Worm (Caenorhabditis elegans) whole organism, late embryonic: ENCODE data around the gene F10C2.7.

Experiments
- F13H6.1 ChIP-seq: sonication (generic microtip); optimal IDR thresholded peaks from 2 replicates; lab custom pipeline; 2016; ENCODE audit warnings: missing genetic modification characterization, missing compliant biosample characterization
- ahr-1 ChIP-seq: sonication (generic microtip); optimal IDR thresholded peaks from 2 replicates; lab custom pipeline; 2016; ENCODE audit warnings: missing genetic modification characterization, missing compliant biosample characterization
- ceh-22 ChIP-seq: sonication (generic microtip); optimal IDR thresholded peaks from 2 replicates; lab custom pipeline; 2017; ENCODE audit warnings: missing biosample characterization, missing genetic modification characterization
- ceh-30 ChIP-seq: fragments of 150-350 bp; optimal IDR thresholded peaks from 2 replicates; lab custom pipeline; 2014; ENCODE audit warnings: missing biosample characterization, missing genetic modification characterization
- dmd-4 ChIP-seq: sonication (generic microtip); optimal IDR thresholded peaks from 2 replicates; lab custom pipeline; 2016; ENCODE audit warnings: borderline replicate concordance, missing genetic modification characterization, missing compliant biosample characterization
- elt-2 ChIP-seq: sonication (generic microtip); optimal IDR thresholded peaks from 2 replicates; lab custom pipeline; 2016; ENCODE audit warnings: missing genetic modification reagents, missing genetic modification characterization, missing compliant biosample characterization
- fax-1 ChIP-seq: sonication (generic microtip); optimal IDR thresholded peaks from 2 replicates; lab custom pipeline; 2016; ENCODE audit warnings: missing genotype, missing genetic modification characterization, missing compliant biosample characterization
- hlh-30 ChIP-seq: sonication (generic microtip); optimal IDR thresholded peaks from 2 replicates; lab custom pipeline; 2017; ENCODE audit warnings: antibody characterized with exemption, missing genetic modification characterization, missing compliant biosample characterization; ENCODE audit not compliant: insufficient read depth
- nhr-11 ChIP-seq: fragments of 150-350 bp; optimal IDR thresholded peaks from 2 replicates; lab custom pipeline; 2014; ENCODE audit warnings: missing biosample characterization, missing genetic modification characterization
- pag-3 ChIP-seq: sonication (generic microtip); optimal IDR thresholded peaks from 2 replicates; lab custom pipeline; 2016; ENCODE audit warnings: missing compliant biosample characterization, missing genetic modification characterization, borderline replicate concordance
- unc-3 ChIP-seq, 2 experiments: fragments of 200-800 bp in 1 of 2; sonication (Bioruptor generic) in 1 of 2; sonication (generic microtip) in 1 of 2; conservative IDR thresholded peaks in 1 of 2; optimal IDR thresholded peaks in 1 of 2; 2 replicates each; pipeline versions ENCODE4 v1.3.6 to Lab custom; 2016 to 2022; ENCODE audit warnings: missing compliant biosample characterization in 2 of 2, missing genetic modification characterization in 2 of 2, missing genetic modification reagents in 1 of 2
- unc-86 ChIP-seq: sonication (generic microtip); optimal IDR thresholded peaks from 2 replicates; lab custom pipeline; 2016; ENCODE audit warnings: missing genetic modification characterization, missing compliant biosample characterization

DNA sequence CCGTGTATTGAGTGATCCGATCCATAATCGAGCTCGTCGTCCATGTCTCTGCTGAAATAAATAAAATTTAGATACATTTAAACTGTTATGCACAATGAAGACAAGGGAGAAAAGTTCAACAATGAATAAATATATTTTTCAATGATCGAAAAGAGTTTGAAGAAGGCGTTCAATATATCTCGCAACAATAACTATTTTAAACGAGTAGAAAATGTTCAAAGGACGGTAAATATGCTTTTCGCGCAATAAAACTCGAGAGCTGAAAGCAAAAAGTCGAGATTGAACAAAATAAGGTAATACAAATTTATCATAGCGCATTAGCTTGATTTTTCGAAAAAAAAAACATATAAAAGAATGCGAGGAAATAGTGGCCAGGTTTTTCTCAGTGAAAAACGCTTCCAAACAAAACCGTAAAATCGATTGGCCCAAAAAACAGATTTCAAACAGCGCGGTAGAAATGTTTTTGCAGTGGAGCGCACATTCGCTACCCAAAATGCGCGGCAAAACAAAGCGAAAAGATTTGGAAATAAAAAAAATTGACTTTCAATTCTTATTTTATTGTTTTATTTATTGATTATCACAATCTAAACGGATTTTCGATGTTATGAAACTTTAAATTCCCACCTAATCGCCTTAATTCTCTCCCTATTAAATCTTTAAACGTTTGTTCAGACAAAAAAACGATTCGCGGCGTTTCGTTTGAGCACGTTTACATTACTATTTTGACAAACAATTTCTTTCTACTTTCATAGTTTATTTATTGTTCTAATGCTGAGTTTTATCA, 12.7 kb upstream of the F10C2.7 start, which contains the start of the genes kup-1 and F10C2.4:
- no peak for TF ChIP-seq nhr-11 (tag; lab: Kevin White, UChicago)
- no peak for TF ChIP-seq ahr-1 (tag; lab: Kevin White, UChicago)
- TF ChIP-seq F13H6.1 (tag; lab: Kevin White, UChicago): no peak
- no peak for TF ChIP-seq dmd-4 (tag; lab: Kevin White, UChicago)
- TF ChIP-seq ceh-22 (tag; lab: Kevin White, UChicago): no peak
- no peak for TF ChIP-seq pag-3 (tag; lab: Kevin White, UChicago)
- TF ChIP-seq fax-1 (tag; lab: Kevin White, UChicago): no peak
- TF ChIP-seq hlh-30 (tag; lab: Kevin White, UChicago): no peak
- TF ChIP-seq ceh-30 (tag; lab: Kevin White, UChicago): no peak
- no peak for TF ChIP-seq unc-86 (tag; lab: Kevin White, UChicago)
- TF ChIP-seq elt-2 (tag; lab: Kevin White, UChicago): no peak
- no peak for TF ChIP-seq unc-3 (GFP tag; conservative IDR thresholded peaks at IDR 0.05; lab: Robert Waterston, UW)
- no peak for TF ChIP-seq unc-3 (tag; optimal IDR thresholded peaks at IDR 0.05; lab: Kevin White, UChicago)
